2 worm cellular contexts compared by ENCODE assay signal in the genomic region with DNA sequence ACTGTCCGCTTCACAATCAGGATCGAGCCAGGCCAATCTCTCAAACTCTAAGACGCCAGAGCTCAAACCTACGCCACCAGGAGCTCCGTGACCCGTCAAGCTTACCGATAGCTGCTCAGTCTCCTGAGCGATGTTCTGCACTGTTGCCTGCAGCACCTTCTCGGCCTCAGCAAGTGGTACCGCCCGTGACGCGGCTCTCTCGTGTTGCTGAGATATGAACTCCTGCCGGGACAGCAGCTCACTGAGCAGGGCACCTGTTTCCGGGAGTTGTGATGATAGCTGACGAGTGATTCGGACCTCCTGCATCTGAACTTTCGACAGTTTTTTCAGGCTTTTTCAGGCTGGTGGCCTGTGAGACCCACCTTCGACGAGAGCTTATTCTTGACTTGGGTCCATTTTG.
TF ChIP-seq lines count a peak whose summit lies in the region.

No protein-coding gene starts in this region.

TF ChIP-seq in whole organism, L4 larva, 104 proteins besides CTCF, POLR2A, EP300 and RAD21:
- TF ChIP-seq nhr-76 (tag; optimal IDR thresholded peaks at IDR 0.05; lab: Kevin White, UChicago) (no peak), ztf-11 (tag; optimal IDR thresholded peaks at IDR 0.05; lab: Kevin White, UChicago) (no peak), nhr-102 (tag; optimal IDR thresholded peaks at IDR 0.05; lab: Kevin White, UChicago) (no peak), nhr-11 (tag; optimal IDR thresholded peaks at IDR 0.05; lab: Kevin White, UChicago) (no peak), ceh-44 (GFP tag; IDR thresholded peaks at IDR 0.05; lab: Robert Waterston, UW) (no peak), pqm-1 (tag; optimal IDR thresholded peaks at IDR 0.05; lab: Kevin White, UChicago) (no peak), lin-13 (GFP tag; optimal IDR thresholded peaks at IDR 0.05; lab: Kevin White, UChicago) (no peak), set-16 (GFP tag; IDR thresholded peaks at IDR 0.05; lab: Robert Waterston, UW) (peak; percentile 82), Y5F2A.4 (GFP tag; optimal IDR thresholded peaks at IDR 0.05; lab: Kevin White, UChicago) (no peak), attf-4 (tag; optimal IDR thresholded peaks at IDR 0.05; lab: Kevin White, UChicago) (no peak), lim-7 (GFP tag; IDR thresholded peaks at IDR 0.05; lab: Robert Waterston, UW) (no peak), Y105C5A.15 (GFP tag; IDR thresholded peaks at IDR 0.05; lab: Robert Waterston, UW) (0 out of 2 replicates have a peak, but pooled peaks have one; percentile 29), unc-62 (GFP tag; optimal IDR thresholded peaks at IDR 0.05 in 1 of 2; lab: Kevin White, UChicago) (peak in 1 of 2 experiments; percentile 89), unc-62 (tag; optimal IDR thresholded peaks at IDR 0.05; lab: Kevin White, UChicago) (no peak)

TF ChIP-seq in whole organism, young adult, 124 proteins besides CTCF, POLR2A, EP300 and RAD21:
- TF ChIP-seq egrh-3 (GFP tag; IDR thresholded peaks at IDR 0.05; lab: Robert Waterston, UW) (peak; percentile 50; the same call in 1 of the 2 replicates), nfya-1 (tag; optimal IDR thresholded peaks at IDR 0.05; lab: Kevin White, UChicago; ENCODE audit: borderline replicate concordance, insufficient read depth) (no peak), zfh-2 (GFP tag; conservative IDR thresholded peaks at IDR 0.05; lab: Robert Waterston, UW) (peak; percentile 62; the same call in 1 of the 2 replicates), hlh-12 (tag; optimal IDR thresholded peaks at IDR 0.05; lab: Kevin White, UChicago) (no peak), bed-2 (GFP tag; IDR thresholded peaks at IDR 0.05; lab: Robert Waterston, UW) (0 out of 2 replicates have a peak, but pooled peaks have one; percentile 26)
